Fruit fly (Drosophila melanogaster): ENCODE data around the gene jar.

The jar gene

dm6 chr3R:24320342-24320711 is 49.3 kb upstream of the jar start (continued):
- TF ChIP-seq otp (GFP tag; IDR thresholded peaks at IDR 0.05), result 0 out of 3 replicates have a peak, but pooled peaks have one; percentile 30
- TF ChIP-seq tna (GFP tag; IDR thresholded peaks at IDR 0.05; ENCODE audit: partially characterized antibody), result peak; percentile 75
- TF ChIP-seq dan (GFP tag; IDR thresholded peaks at IDR 0.05), result no peak
- TF ChIP-seq HLHmδ (GFP tag; optimal IDR thresholded peaks at IDR 0.05), result peak; percentile 11
- TF ChIP-seq ewg (GFP tag; optimal IDR thresholded peaks at IDR 0.05), result peak; percentile 99
- TF ChIP-seq CG1832 (GFP tag; optimal IDR thresholded peaks at IDR 0.05), result peak; percentile 66
- no peak for TF ChIP-seq toy (GFP tag; IDR thresholded peaks at IDR 0.05)
- TF ChIP-seq CG2129 (GFP tag; IDR thresholded peaks at IDR 0.05; ENCODE audit: partially characterized antibody), result peak; percentile 43; the same call in 1 of the 2 replicates
- TF ChIP-seq CG14860 (GFP tag; IDR thresholded peaks at IDR 0.05; ENCODE audit: partially characterized antibody), result peak; percentile 11; the same call in 1 of the 3 replicates
- peak; percentile 49 for TF ChIP-seq MBD-R2 (GFP tag; IDR thresholded peaks at IDR 0.05)
- peak; percentile 67 for TF ChIP-seq CG34224 (GFP tag; IDR thresholded peaks at IDR 0.05; ENCODE audit: partially characterized antibody)
- no peak for TF ChIP-seq CG33557 (GFP tag; optimal IDR thresholded peaks at IDR 0.05)
- peak; percentile 79 for TF ChIP-seq CG13287 (GFP tag; IDR thresholded peaks at IDR 0.05; ENCODE audit: partially characterized antibody)
- peak; percentile 97 for TF ChIP-seq CG10321 (GFP tag; IDR thresholded peaks at IDR 0.05)
- TF ChIP-seq YL-1 (GFP tag; optimal IDR thresholded peaks at IDR 0.05), result peak; percentile 83
- peak; percentile 95 for TF ChIP-seq Vsx1 (GFP tag; optimal IDR thresholded peaks at IDR 0.05)
- TF ChIP-seq sim (GFP tag; IDR thresholded peaks at IDR 0.05), result no peak
- TF ChIP-seq seq (GFP tag; IDR thresholded peaks at IDR 0.05), result peak; percentile 82
- no peak for TF ChIP-seq CG32532 (GFP tag; IDR thresholded peaks at IDR 0.05)
- peak; percentile 96 for TF ChIP-seq ftz-f1 (GFP tag; optimal IDR thresholded peaks at IDR 0.05)
- TF ChIP-seq CG3995 (GFP tag; optimal IDR thresholded peaks at IDR 0.05), result no peak
- peak; percentile 66; the same call in 3 of the 4 replicates for TF ChIP-seq Dll (GFP tag; IDR thresholded peaks at IDR 0.05; ENCODE audit: partially characterized antibody)
- peak; percentile 79 for TF ChIP-seq CG12391 (tag; optimal IDR thresholded peaks at IDR 0.05)
- TF ChIP-seq CG11560 (tag; IDR thresholded peaks at IDR 0.05), result no peak
- 0 out of 2 replicates have a peak, but pooled peaks have one; percentile 13 for TF ChIP-seq Adf1 (GFP tag; IDR thresholded peaks at IDR 0.05)
- peak; percentile 2 for TF ChIP-seq zen (tag; optimal IDR thresholded peaks at IDR 0.05)
- TF ChIP-seq dm (GFP tag; optimal IDR thresholded peaks at IDR 0.05), result peak; percentile 28
- no peak for TF ChIP-seq nom (GFP tag; optimal IDR thresholded peaks at IDR 0.05)
- TF ChIP-seq tin (GFP tag; optimal IDR thresholded peaks at IDR 0.05), result no peak
- TF ChIP-seq az2 (GFP tag; optimal IDR thresholded peaks at IDR 0.05), result no peak
- peak; percentile 37 for TF ChIP-seq Ets97D (GFP tag; optimal IDR thresholded peaks at IDR 0.05)
- peak; percentile 49 for TF ChIP-seq CG15514 (GFP tag; optimal IDR thresholded peaks at IDR 0.05)
- no peak for TF ChIP-seq Hr3 (GFP tag; optimal IDR thresholded peaks at IDR 0.05)
- TF ChIP-seq CG8478 (optimal IDR thresholded peaks at IDR 0.05), result peak; percentile 88
- peak in 1 of 2 experiments; percentile 61 for TF ChIP-seq tll (GFP tag; optimal IDR thresholded peaks at IDR 0.05)
- no peak for TF ChIP-seq CG31441 (GFP tag; IDR thresholded peaks at IDR 0.05)
- TF ChIP-seq Rfx (GFP tag; IDR thresholded peaks at IDR 0.05), result peak; percentile 52; the same call in 1 of the 2 replicates
- peak; percentile 73 for TF ChIP-seq CG12659 (GFP tag; optimal IDR thresholded peaks at IDR 0.05)
- peak; percentile 41 for TF ChIP-seq CG17186 (GFP tag; optimal IDR thresholded peaks at IDR 0.05)
- 0 out of 2 replicates have a peak, but pooled peaks have one; percentile 23 for TF ChIP-seq Xrp1 (GFP tag; IDR thresholded peaks at IDR 0.05)
- TF ChIP-seq slp2 (GFP tag; optimal IDR thresholded peaks at IDR 0.05), result no peak
- peak; percentile 97 for TF ChIP-seq cg (GFP tag; optimal IDR thresholded peaks at IDR 0.05)
- TF ChIP-seq trem (tag; optimal IDR thresholded peaks at IDR 0.05), result peak; percentile 14
- peak; percentile 35 for TF ChIP-seq CG7745 (tag; optimal IDR thresholded peaks at IDR 0.05)
- TF ChIP-seq run (tag; optimal IDR thresholded peaks at IDR 0.05), result peak; percentile 11
- TF ChIP-seq hbn (GFP tag; IDR thresholded peaks at IDR 0.05; ENCODE audit: partially characterized antibody), result peak; percentile 50; the same call in 1 of the 2 replicates
- no peak for TF ChIP-seq CG11696 (GFP tag; IDR thresholded peaks at IDR 0.05)
- peak; percentile 52; the same call in 1 of the 2 replicates for TF ChIP-seq inv (GFP tag; IDR thresholded peaks at IDR 0.05; ENCODE audit: partially characterized antibody)
- TF ChIP-seq Dp (GFP tag; optimal IDR thresholded peaks at IDR 0.05), result peak; percentile 76

All from whole organism, embryonic.